Worm (Caenorhabditis elegans): Measurements from ENCODE around the gene ceh-38.

DNA sequence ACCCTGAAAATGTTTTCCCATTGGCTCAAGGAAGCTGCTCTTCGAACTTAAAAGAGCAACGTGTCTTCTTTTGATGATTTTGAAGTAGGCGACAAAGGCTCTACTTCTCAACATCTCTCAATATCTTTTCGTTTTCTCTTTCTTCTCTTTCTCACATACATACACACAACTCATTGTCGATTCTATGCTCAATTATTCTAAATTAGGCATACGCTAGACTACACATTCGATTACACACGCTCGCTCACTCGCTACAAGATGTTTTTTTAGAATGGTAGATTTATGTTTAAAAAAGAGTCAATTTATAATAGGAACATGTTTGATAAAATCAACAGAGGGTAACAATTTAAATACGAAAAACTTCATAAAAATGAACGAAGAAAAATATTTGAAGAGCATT is 9.8 kb upstream of the ceh-38 start:
- TF ChIP-seq nhr-12 (tag; optimal IDR thresholded peaks at IDR 0.05) = no peak
- no peak for TF ChIP-seq pha-4 (tag; optimal IDR thresholded peaks at IDR 0.05)
- no peak for TF ChIP-seq lsy-2 (tag; optimal IDR thresholded peaks at IDR 0.05)
